Worm (Caenorhabditis elegans) whole organism, L4 larva: Measurements from ENCODE around the gene B0228.6.
A peak's percentile ranks its signal among the peaks of the same experiment; 100 is the strongest.

Experiments used
- F10B5.3 ChIP-seq: sonication (generic microtip); optimal IDR thresholded peaks from 2 replicates; lab custom pipeline; 2016; ENCODE audit warnings: mild to moderate bottlenecking, missing genetic modification characterization, missing compliant biosample characterization
- F26F4.8 ChIP-seq: fragments of 200-800 bp; sonication (Bioruptor generic); conservative IDR thresholded peaks from 2 replicates; pipeline ENCODE4 v1.3.6; 2022; ENCODE audit warnings: missing genetic modification characterization, missing compliant biosample characterization
- T26A8.4 ChIP-seq: fragments of 200-800 bp; sonication (Bioruptor generic); IDR thresholded peaks from 2 replicates; pipeline ENCODE4 v1.3.6; 2022; ENCODE audit warnings: missing genetic modification characterization, missing compliant biosample characterization
- aha-1 ChIP-seq: fragments of 150-350 bp; peaks from one replicate; lab custom pipeline; 2014; ENCODE audit warnings: missing biosample characterization, missing genetic modification characterization
- aly-2 ChIP-seq: sonication (generic microtip); optimal IDR thresholded peaks from 2 replicates; lab custom pipeline; 2018; ENCODE audit warnings: missing biosample characterization, missing genetic modification characterization
- ama-1 ChIP-seq: fragments of 150-350 bp; optimal IDR thresholded peaks from 2 replicates; lab custom pipeline; 2014; ENCODE audit warnings: inconsistent platforms, mixed read lengths
- ceh-28 ChIP-seq: fragments of 150-350 bp; optimal IDR thresholded peaks from 2 replicates; lab custom pipeline; 2014; ENCODE audit warnings: missing biosample characterization, missing genetic modification reagents, missing genetic modification characterization
- ceh-62 ChIP-seq: sonication (generic microtip); optimal IDR thresholded peaks from 2 replicates; lab custom pipeline; 2017; ENCODE audit warnings: missing biosample characterization, missing genetic modification characterization
- daf-16 ChIP-seq, 3 experiments: sonication (generic microtip); optimal IDR thresholded peaks; 2 replicates each; lab custom pipeline; 2016 to 2017; ENCODE audit warnings: missing genetic modification characterization in 3 of 3, missing genetic modification reagents in 3 of 3, mild to moderate bottlenecking in 2 of 3, missing compliant biosample characterization in 2 of 3, missing biosample characterization in 1 of 3, moderate library complexity in 1 of 3
- daf-8 ChIP-seq: fragments of 200-800 bp; sonication (Bioruptor generic); IDR thresholded peaks from 2 replicates; pipeline ENCODE4 v1.3.6; 2022; ENCODE audit warnings: missing genetic modification characterization, missing compliant biosample characterization
- dmd-6 ChIP-seq: fragments of 200-800 bp; sonication (Bioruptor generic); IDR thresholded peaks from 2 replicates; pipeline ENCODE4 v1.3.6; 2022; ENCODE audit warnings: missing genetic modification reagents, missing genetic modification characterization, missing compliant biosample characterization
- dmd-9 ChIP-seq: fragments of 200-800 bp; sonication (Bioruptor generic); IDR thresholded peaks from 2 replicates; pipeline ENCODE4 v1.3.6; 2022; ENCODE audit warnings: missing genetic modification reagents, missing genetic modification characterization, missing compliant biosample characterization
- duxl-1 ChIP-seq: sonication (generic microtip); optimal IDR thresholded peaks from 2 replicates; lab custom pipeline; 2016; ENCODE audit warnings: mild to moderate bottlenecking, missing genetic modification characterization, moderate library complexity, missing compliant biosample characterization; ENCODE audit not compliant: poor library complexity
- hlh-11 ChIP-seq: fragments of 200-800 bp; sonication (Bioruptor generic); optimal IDR thresholded peaks from 2 replicates; lab custom pipeline; 2018; ENCODE audit warnings: mild to moderate bottlenecking, missing genetic modification characterization, missing compliant biosample characterization
- hmg-1.1 ChIP-seq: fragments of 200-800 bp; sonication (Bioruptor generic); IDR thresholded peaks from 2 replicates; pipeline ENCODE4 v1.3.6; 2022; ENCODE audit warnings: missing genetic modification reagents, missing genetic modification characterization, missing compliant biosample characterization
- jun-1 ChIP-seq: fragments of 150-350 bp; optimal IDR thresholded peaks from 2 replicates; lab custom pipeline; 2014; ENCODE audit warnings: missing biosample characterization, missing genetic modification reagents, missing genetic modification characterization
- lin-29 ChIP-seq: fragments of 200-800 bp; sonication (Bioruptor generic); IDR thresholded peaks from 2 replicates; pipeline ENCODE4 v1.3.6; 2022; ENCODE audit warnings: missing genetic modification reagents, missing genetic modification characterization, missing compliant biosample characterization
- madf-5 ChIP-seq, 2 experiments: fragments of 200-800 bp; sonication (Bioruptor generic); IDR thresholded peaks; 2 replicates each; pipeline ENCODE4 v1.3.6; 2022; ENCODE audit warnings: missing compliant biosample characterization in 2 of 2, missing genetic modification characterization in 2 of 2
- madf-9 ChIP-seq: fragments of 200-800 bp; sonication (Bioruptor generic); conservative IDR thresholded peaks from 2 replicates; pipeline ENCODE4 v1.3.6; 2022; ENCODE audit warnings: missing genetic modification reagents, missing genetic modification characterization, missing compliant biosample characterization
- mep-1 ChIP-seq: fragments of 150-350 bp; sonication (generic microtip); optimal IDR thresholded peaks from 3 replicates; lab custom pipeline; 2014; ENCODE audit warnings: missing biosample characterization, missing genetic modification characterization
- nhr-10 ChIP-seq: fragments of 150-350 bp; optimal IDR thresholded peaks from 2 replicates; lab custom pipeline; 2014; ENCODE audit warnings: missing biosample characterization, missing genetic modification characterization
- nhr-11 ChIP-seq: fragments of 150-350 bp; optimal IDR thresholded peaks from 2 replicates; lab custom pipeline; 2014; ENCODE audit warnings: missing biosample characterization, missing genetic modification characterization
- nhr-76 ChIP-seq: fragments of 150-350 bp; optimal IDR thresholded peaks from 2 replicates; lab custom pipeline; 2014; ENCODE audit warnings: missing biosample characterization, missing genetic modification characterization
- php-3 ChIP-seq: fragments of 200-800 bp; sonication (Bioruptor generic); IDR thresholded peaks from 2 replicates; pipeline ENCODE4 v1.3.6; 2022; ENCODE audit warnings: missing genetic modification reagents, missing genetic modification characterization, missing compliant biosample characterization
- rbr-2 ChIP-seq: sonication (generic microtip); optimal IDR thresholded peaks from 2 replicates; lab custom pipeline; 2016; ENCODE audit warnings: missing genotype, missing genetic modification characterization, missing compliant biosample characterization
- set-16 ChIP-seq: fragments of 200-800 bp; sonication (Bioruptor generic); IDR thresholded peaks from 2 replicates; pipeline ENCODE4 v1.3.6; 2022; ENCODE audit warnings: missing genetic modification reagents, missing genetic modification characterization, missing compliant biosample characterization
- spr-3 ChIP-seq: fragments of 200-800 bp; sonication (Bioruptor generic); optimal IDR thresholded peaks from 2 replicates; lab custom pipeline; 2018; ENCODE audit warnings: mild to moderate bottlenecking, missing genetic modification characterization, missing compliant biosample characterization
- unc-39 ChIP-seq: sonication (generic microtip); optimal IDR thresholded peaks from 2 replicates; lab custom pipeline; 2017; ENCODE audit warnings: missing biosample characterization, missing genetic modification characterization
- unc-62 ChIP-seq, 3 experiments: fragments of 150-350 bp in 1 of 3; sonication (generic microtip); optimal IDR thresholded peaks in 2 of 3; peaks in 1 of 3; 1 replicate in 1 of 3; 2 replicates in 2 of 3; lab custom pipeline; 2014 to 2017; ENCODE audit warnings: missing biosample characterization in 3 of 3, missing genetic modification characterization in 3 of 3, missing genetic modification reagents in 3 of 3, missing genotype in 1 of 3
- vab-7 ChIP-seq: fragments of 200-800 bp; sonication (Bioruptor generic); IDR thresholded peaks from 2 replicates; pipeline ENCODE4 v1.3.6; 2022; ENCODE audit warnings: missing genetic modification reagents, missing genetic modification characterization, missing compliant biosample characterization

B0228.6 gene

ce11 chrII:7756810-7757209 is 1.8 kb upstream of the B0228.6 start (continued):
- TF ChIP-seq madf-5 (GFP tag; IDR thresholded peaks at IDR 0.05; lab: Robert Waterston, UW) (peak in 1 of 2 experiments; percentile 59; a peak in 1 of 4 replicates), nhr-11 (tag; lab: Kevin White, UChicago) (no peak), dmd-9 (GFP tag; lab: Robert Waterston, UW) (0 out of 2 replicates have a peak, but pooled peaks have one; percentile 34), daf-8 (GFP tag; lab: Robert Waterston, UW) (no peak), ceh-28 (tag; lab: Kevin White, UChicago) (no peak), rbr-2 (tag; lab: Kevin White, UChicago) (peak; percentile 34), nhr-10 (tag; lab: Kevin White, UChicago) (peak; percentile 24)

ce11 chrII:7753500-7753899 is 1.5 kb downstream of the B0228.6 start, which contains the start of gene trx-1:
Gene trx-1, minus strand, starts transcription at chrII:7753600.
- TF ChIP-seq F10B5.3 (no peak), unc-39 (no peak), vab-7 (GFP tag; lab: Robert Waterston, UW) (no peak), ama-1 (no peak), F26F4.8 (no peak), nhr-10 (tag; lab: Kevin White, UChicago) (no peak)

DNA sequence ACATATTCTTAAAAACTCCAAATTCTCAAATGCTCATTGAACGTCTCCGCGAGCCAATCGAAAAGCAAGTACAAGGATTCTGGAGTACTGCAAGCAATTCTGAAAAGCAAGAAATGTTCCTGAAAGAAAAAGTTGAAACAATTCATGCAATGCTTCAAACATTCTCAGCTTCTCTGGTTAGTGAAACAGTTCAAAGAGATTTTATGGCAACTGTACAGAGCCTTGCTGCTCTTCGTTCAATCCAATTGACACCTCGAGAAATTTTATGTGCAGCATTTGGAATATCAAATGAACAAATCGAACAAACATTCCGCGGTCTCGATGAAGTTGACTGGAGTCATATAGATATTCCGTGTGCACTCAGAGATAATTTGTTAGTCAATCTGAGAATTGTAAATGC is 18.2 kb downstream of the B0228.6 start:
- TF ChIP-seq dmd-6 (GFP tag; lab: Robert Waterston, UW) (no peak), unc-62 (GFP tag; optimal IDR thresholded peaks at IDR 0.05 in 1 of 2; lab: Kevin White, UChicago) (peak in 1 of 2 experiments; percentile 95), unc-62 (tag; optimal IDR thresholded peaks at IDR 0.05; lab: Kevin White, UChicago) (no peak)

ce11 chrII:7724603-7725002 is 30.4 kb downstream of the B0228.6 start, which contains the start of gene cpna-2:
Gene cpna-2, plus strand, starts transcription at chrII:7724903.
- TF ChIP-seq mep-1 (tag; lab: Kevin White, UChicago) (no peak), aly-2 (no peak), nhr-11 (tag; lab: Kevin White, UChicago) (no peak), spr-3 (GFP tag; lab: Kevin White, UChicago) (no peak), vab-7 (GFP tag; lab: Robert Waterston, UW) (no peak), hmg-1.1 (GFP tag; lab: Robert Waterston, UW) (no peak), madf-9 (GFP tag; lab: Robert Waterston, UW) (no peak), F26F4.8 (no peak)

ce11 chrII:7722784-7723183 is 32.2 kb downstream of the B0228.6 start:
- TF ChIP-seq php-3 (GFP tag; lab: Robert Waterston, UW) (no peak), nhr-11 (tag; lab: Kevin White, UChicago) (peak; percentile 12), T26A8.4 (GFP tag; lab: Robert Waterston, UW) (no peak), ceh-62 (tag; lab: Kevin White, UChicago) (no peak), duxl-1 (tag; lab: Kevin White, UChicago) (no peak), hlh-11 (tag; lab: Kevin White, UChicago) (peak; percentile 31), nhr-76 (tag; lab: Kevin White, UChicago) (no peak), daf-16 (GFP tag; optimal IDR thresholded peaks at IDR 0.05; lab: Kevin White, UChicago) (peak in 1 of 2 experiments; percentile 20), daf-16 (tag; optimal IDR thresholded peaks at IDR 0.05; lab: Kevin White, UChicago) (no peak), set-16 (no peak; the same call in 1 of the 2 replicates), jun-1 (no peak)

ce11 chrII:7720479-7720878 is 34.5 kb downstream of the B0228.6 start:
- peak; percentile 84 for TF ChIP-seq aha-1
- no peak for TF ChIP-seq lin-29 (GFP tag; lab: Robert Waterston, UW)
- TF ChIP-seq unc-62 (GFP tag; optimal IDR thresholded peaks at IDR 0.05 in 1 of 2; lab: Kevin White, UChicago), result peak in 1 of 2 experiments; percentile 70
- no peak for TF ChIP-seq unc-62 (tag; optimal IDR thresholded peaks at IDR 0.05; lab: Kevin White, UChicago)
